Worm (Caenorhabditis elegans) whole organism, late embryonic: ENCODE measurements around the gene F46F3.3.

Source experiments
- ama-1 ChIP-seq: fragments of 150-350 bp; optimal IDR thresholded peaks from 2 replicates; lab custom pipeline; 2014
- ceh-14 ChIP-seq: sonication (generic microtip); optimal IDR thresholded peaks from 2 replicates; lab custom pipeline; 2016; ENCODE audit warnings: missing genotype, missing genetic modification characterization, missing compliant biosample characterization
- ceh-18 ChIP-seq: sonication (generic microtip); optimal IDR thresholded peaks from 2 replicates; lab custom pipeline; 2016; ENCODE audit warnings: missing genetic modification characterization, missing compliant biosample characterization
- ceh-2 ChIP-seq: sonication (generic microtip); optimal IDR thresholded peaks from 2 replicates; lab custom pipeline; 2016; ENCODE audit warnings: missing genotype, missing genetic modification characterization, missing compliant biosample characterization
- ceh-34 ChIP-seq: sonication (generic microtip); optimal IDR thresholded peaks from 2 replicates; lab custom pipeline; 2016; ENCODE audit warnings: mild to moderate bottlenecking, missing genetic modification characterization, missing compliant biosample characterization
- dmd-4 ChIP-seq: sonication (generic microtip); optimal IDR thresholded peaks from 2 replicates; lab custom pipeline; 2016; ENCODE audit warnings: borderline replicate concordance, missing genetic modification characterization, missing compliant biosample characterization
- fkh-10 ChIP-seq: fragments of 150-350 bp; optimal IDR thresholded peaks from 2 replicates; lab custom pipeline; 2014; ENCODE audit warnings: missing biosample characterization, missing genetic modification reagents, missing genetic modification characterization
- hlh-13 ChIP-seq: fragments of 200-800 bp; sonication (Bioruptor generic); optimal IDR thresholded peaks from 2 replicates; lab custom pipeline; 2018; ENCODE audit warnings: mild to moderate bottlenecking, missing genetic modification characterization, missing compliant biosample characterization
- hlh-15 ChIP-seq: sonication (generic microtip); optimal IDR thresholded peaks from 2 replicates; lab custom pipeline; 2016; ENCODE audit warnings: missing genetic modification characterization, missing compliant biosample characterization
- madf-2 ChIP-seq: sonication (generic microtip); optimal IDR thresholded peaks from 2 replicates; lab custom pipeline; 2017; ENCODE audit warnings: missing genetic modification characterization, missing compliant biosample characterization
- nhr-11 ChIP-seq: fragments of 150-350 bp; optimal IDR thresholded peaks from 2 replicates; lab custom pipeline; 2014; ENCODE audit warnings: missing biosample characterization, missing genetic modification characterization
- npax-4 ChIP-seq: sonication (generic microtip); optimal IDR thresholded peaks from 2 replicates; lab custom pipeline; 2016; ENCODE audit warnings: missing genetic modification characterization, missing compliant biosample characterization
- pha-2 ChIP-seq: sonication (generic microtip); optimal IDR thresholded peaks from 2 replicates; lab custom pipeline; 2017; ENCODE audit warnings: mild to moderate bottlenecking, missing genetic modification characterization, missing compliant biosample characterization
- sox-4 ChIP-seq: sonication (generic microtip); optimal IDR thresholded peaks from 2 replicates; lab custom pipeline; 2017; ENCODE audit warnings: mild to moderate bottlenecking, missing genetic modification characterization, inconsistent platforms, missing compliant biosample characterization

- TF ChIP-seq ceh-14 (tag; lab: Kevin White, UChicago), result no peak
- TF ChIP-seq sox-4, result no peak
- TF ChIP-seq madf-2, result no peak
- no peak for TF ChIP-seq ceh-2
- no peak for TF ChIP-seq pha-2
- no peak for TF ChIP-seq fkh-10 (GFP tag; lab: Kevin White, UChicago)
- no peak for TF ChIP-seq npax-4
- TF ChIP-seq ceh-34 (tag; lab: Kevin White, UChicago), result no peak
- TF ChIP-seq ceh-18 (tag; lab: Kevin White, UChicago), result no peak
- TF ChIP-seq ama-1 (lab: Kevin White, UChicago), result no peak
- no peak for TF ChIP-seq hlh-13 (GFP tag; lab: Kevin White, UChicago)
- TF ChIP-seq nhr-11, result no peak
- no peak for TF ChIP-seq hlh-15 (tag; lab: Kevin White, UChicago)
- no peak for TF ChIP-seq dmd-4 (tag; lab: Kevin White, UChicago)
These were observed 10.8 kb upstream of the F46F3.3 start for ce11 chrV:11656469-11656868.
